Fruit fly (Drosophila melanogaster): ENCODE data around the gene CG8907.

dm6 chr3R:16986181-16987074 is 21.6 kb upstream of the CG8907 start:
- TF ChIP-seq sage (GFP tag; optimal IDR thresholded peaks at IDR 0.05) = peak; percentile 57
- no peak for TF ChIP-seq dsf (GFP tag; optimal IDR thresholded peaks at IDR 0.05; ENCODE audit: borderline replicate concordance)
- TF ChIP-seq Dfd (GFP tag; optimal IDR thresholded peaks at IDR 0.05) = no peak
- no peak for TF ChIP-seq Myc (optimal IDR thresholded peaks at IDR 0.05)
- no peak for TF ChIP-seq Vsx2 (GFP tag; optimal IDR thresholded peaks at IDR 0.05; ENCODE audit: partially characterized antibody)
- peak; percentile 66 for TF ChIP-seq CrebA (GFP tag; optimal IDR thresholded peaks at IDR 0.05; ENCODE audit: borderline replicate concordance)
- TF ChIP-seq jim (GFP tag; optimal IDR thresholded peaks at IDR 0.05) = no peak
- TF ChIP-seq h (GFP tag; optimal IDR thresholded peaks at IDR 0.05) = peak; percentile 97
- peak; percentile 78 for TF ChIP-seq Jra (GFP tag; optimal IDR thresholded peaks at IDR 0.05)
- no peak for TF ChIP-seq Dif (GFP tag; optimal IDR thresholded peaks at IDR 0.05; ENCODE audit: partially characterized antibody)
- TF ChIP-seq GATAd (GFP tag; optimal IDR thresholded peaks at IDR 0.05) = no peak
- no peak for TF ChIP-seq usp (GFP tag; optimal IDR thresholded peaks at IDR 0.05)
- peak; percentile 93 for TF ChIP-seq OdsH (GFP tag; optimal IDR thresholded peaks at IDR 0.05)
- TF ChIP-seq psq (GFP tag; optimal IDR thresholded peaks at IDR 0.05) = peak; percentile 83
